Fruit fly (Drosophila melanogaster) whole organism, prepupa: ENCODE data around the gene Mekk1.
A peak's percentile ranks its signal among the peaks of the same experiment; 100 is the strongest.

Experiments used
- Blimp-1 ChIP-seq: fragments of 200-800 bp; sonication (Bioruptor generic); optimal IDR thresholded peaks from 3 replicates; lab custom pipeline; 2017; ENCODE audit warnings: missing biosample characterization, missing genetic modification characterization, mild to moderate bottlenecking, moderate library complexity, missing genetic modification reagents
- CG10669 ChIP-seq: fragments of 200-800 bp; sonication (Bioruptor generic); optimal IDR thresholded peaks from 3 replicates; lab custom pipeline; 2018; ENCODE audit warnings: missing biosample characterization, mild to moderate bottlenecking, missing genetic modification characterization, moderate library complexity
- CG11294 ChIP-seq: fragments of 200-800 bp; sonication (Bioruptor generic); IDR thresholded peaks from 2 replicates; pipeline ENCODE4 v1.3.6; 2022; ENCODE audit warnings: missing biosample characterization, missing genetic modification characterization
- CG11902 ChIP-seq: fragments of 200-800 bp; sonication (Bioruptor generic); optimal IDR thresholded peaks from 3 replicates; lab custom pipeline; 2016; ENCODE audit warnings: missing biosample characterization, missing genetic modification characterization
- CG1621 ChIP-seq: fragments of 200-800 bp; sonication (Bioruptor generic); optimal IDR thresholded peaks from 3 replicates; lab custom pipeline; 2018; ENCODE audit warnings: missing biosample characterization, mild to moderate bottlenecking, missing genetic modification characterization
- CG16779 ChIP-seq: fragments of 200-800 bp; sonication (Bioruptor generic); optimal IDR thresholded peaks from 3 replicates; lab custom pipeline; 2017; ENCODE audit warnings: missing biosample characterization, mild to moderate bottlenecking, missing genetic modification characterization
- CG34406 ChIP-seq: fragments of 200-800 bp; sonication (Bioruptor generic); optimal IDR thresholded peaks from 3 replicates; lab custom pipeline; 2016; ENCODE audit warnings: missing biosample characterization, missing genetic modification characterization
- CG4318 ChIP-seq: fragments of 200-800 bp; sonication (Bioruptor generic); optimal IDR thresholded peaks from 3 replicates; lab custom pipeline; 2017; ENCODE audit warnings: missing biosample characterization, mild to moderate bottlenecking, missing genetic modification characterization
- CG6163 ChIP-seq: fragments of 200-800 bp; sonication (Bioruptor generic); IDR thresholded peaks from 3 replicates; pipeline ENCODE4 v1.3.6; 2022; ENCODE audit warnings: missing biosample characterization, missing genetic modification characterization
- CG6792 ChIP-seq: fragments of 200-800 bp; sonication (Bioruptor generic); optimal IDR thresholded peaks from 3 replicates; lab custom pipeline; 2016; ENCODE audit warnings: missing biosample characterization, missing genetic modification characterization
- CG6808 ChIP-seq: fragments of 200-800 bp; sonication (Bioruptor generic); optimal IDR thresholded peaks from 3 replicates; lab custom pipeline; 2017; ENCODE audit warnings: missing biosample characterization, missing genetic modification characterization, mild to moderate bottlenecking, moderate library complexity, missing genetic modification reagents
- CG6854 ChIP-seq: fragments of 200-800 bp; sonication (Bioruptor generic); optimal IDR thresholded peaks from 2 replicates; lab custom pipeline; 2017; ENCODE audit warnings: missing biosample characterization, mild to moderate bottlenecking, missing genetic modification characterization
- CG7368 ChIP-seq: fragments of 200-800 bp; sonication (Bioruptor generic); optimal IDR thresholded peaks from 3 replicates; lab custom pipeline; 2016; ENCODE audit warnings: missing biosample characterization, missing genetic modification characterization
- CG8119 ChIP-seq: fragments of 200-800 bp; sonication (Bioruptor generic); IDR thresholded peaks from 3 replicates; pipeline ENCODE4 v1.3.6; 2022; ENCODE audit warnings: missing biosample characterization, missing genetic modification characterization
- CG8319 ChIP-seq: fragments of 200-800 bp; sonication (Bioruptor generic); optimal IDR thresholded peaks from 3 replicates; lab custom pipeline; 2016; ENCODE audit warnings: missing biosample characterization, missing genetic modification characterization
- CG8632 ChIP-seq: fragments of 200-800 bp; sonication (Bioruptor generic); optimal IDR thresholded peaks from 3 replicates; lab custom pipeline; 2016; ENCODE audit warnings: missing biosample characterization, missing genetic modification characterization
- CG9139 ChIP-seq: fragments of 200-800 bp; sonication (Bioruptor generic); optimal IDR thresholded peaks from 3 replicates; lab custom pipeline; 2017; ENCODE audit warnings: missing biosample characterization, mild to moderate bottlenecking, missing genetic modification characterization
- Eip75B ChIP-seq: fragments of 200-800 bp; sonication (Bioruptor generic); optimal IDR thresholded peaks from 3 replicates; lab custom pipeline; 2016; ENCODE audit warnings: missing biosample characterization, missing genetic modification characterization
- Eip78C ChIP-seq: fragments of 200-800 bp; sonication (Bioruptor generic); peaks from one replicate; lab custom pipeline; 2016; ENCODE audit warnings: missing biosample characterization, missing genetic modification characterization
- Eip93F ChIP-seq: fragments of 200-800 bp; sonication (Bioruptor generic); optimal IDR thresholded peaks from 2 replicates; lab custom pipeline; 2016; ENCODE audit warnings: missing biosample characterization, mild to moderate bottlenecking, missing genetic modification characterization
- Ets21C ChIP-seq: fragments of 200-800 bp; sonication (Bioruptor generic); optimal IDR thresholded peaks from 3 replicates; lab custom pipeline; 2016; ENCODE audit warnings: missing biosample characterization, missing genetic modification characterization
- Ets96B ChIP-seq: fragments of 200-800 bp; optimal IDR thresholded peaks from 2 replicates; lab custom pipeline; 2019; ENCODE audit warnings: missing biosample characterization, mild to moderate bottlenecking, missing genetic modification characterization, moderate library complexity
- Gug ChIP-seq: fragments of 200-800 bp; sonication (Bioruptor generic); IDR thresholded peaks from 2 replicates; pipeline ENCODE4 v1.3.6; 2022; ENCODE audit warnings: missing biosample characterization, missing genetic modification characterization
- Hr39 ChIP-seq: fragments of 200-800 bp; sonication (Bioruptor generic); optimal IDR thresholded peaks from 2 replicates; lab custom pipeline; 2016; ENCODE audit warnings: missing biosample characterization, missing genetic modification characterization
- Hr4 ChIP-seq: fragments of 200-800 bp; sonication (Bioruptor generic); optimal IDR thresholded peaks from 3 replicates; lab custom pipeline; 2016; ENCODE audit warnings: missing biosample characterization, missing genetic modification characterization
- Met ChIP-seq: fragments of 200-800 bp; sonication (Bioruptor generic); optimal IDR thresholded peaks from 3 replicates; lab custom pipeline; 2016; ENCODE audit warnings: missing biosample characterization, missing genetic modification characterization
- OdsH ChIP-seq: fragments of 200-800 bp; sonication (Bioruptor generic); optimal IDR thresholded peaks from 3 replicates; lab custom pipeline; 2016; ENCODE audit warnings: missing biosample characterization, missing genetic modification characterization
- Smox ChIP-seq: fragments of 200-800 bp; sonication (Bioruptor generic); optimal IDR thresholded peaks from 3 replicates; lab custom pipeline; 2016; ENCODE audit warnings: missing biosample characterization, missing genetic modification characterization
- Sox102F ChIP-seq: fragments of 200-800 bp; sonication (Bioruptor generic); optimal IDR thresholded peaks from 2 replicates; lab custom pipeline; 2016; ENCODE audit warnings: missing biosample characterization, mild to moderate bottlenecking, missing genetic modification characterization
- Sox14 ChIP-seq: fragments of 200-800 bp; sonication (Bioruptor generic); optimal IDR thresholded peaks from 3 replicates; lab custom pipeline; 2016; ENCODE audit warnings: missing biosample characterization, missing genetic modification characterization
- cyc ChIP-seq: fragments of 200-800 bp; sonication (Bioruptor generic); optimal IDR thresholded peaks from 3 replicates; lab custom pipeline; 2016; ENCODE audit warnings: missing biosample characterization, missing genetic modification characterization
- dsx ChIP-seq: fragments of 200-800 bp; optimal IDR thresholded peaks from 3 replicates; lab custom pipeline; 2019; ENCODE audit warnings: missing biosample characterization, mild to moderate bottlenecking, missing genetic modification characterization, moderate library complexity; ENCODE audit not compliant: poor library complexity, severe bottlenecking
- eg ChIP-seq: fragments of 200-800 bp; sonication (Bioruptor generic); IDR thresholded peaks from 3 replicates; pipeline ENCODE4 v1.3.6; 2022; ENCODE audit warnings: missing biosample characterization, missing genetic modification characterization
- esn ChIP-seq: fragments of 200-800 bp; sonication (Bioruptor generic); optimal IDR thresholded peaks from 2 replicates; lab custom pipeline; 2016; ENCODE audit warnings: missing biosample characterization, mild to moderate bottlenecking, missing genetic modification characterization, moderate library complexity
- fd59A ChIP-seq: fragments of 200-800 bp; sonication (Bioruptor generic); optimal IDR thresholded peaks from 2 replicates; lab custom pipeline; 2017; ENCODE audit warnings: missing biosample characterization, mild to moderate bottlenecking, missing genetic modification characterization, missing genetic modification reagents
- fd85E ChIP-seq: fragments of 200-800 bp; sonication (Bioruptor generic); optimal IDR thresholded peaks from 3 replicates; lab custom pipeline; 2016; ENCODE audit warnings: missing biosample characterization, missing genetic modification characterization
- fkh ChIP-seq: fragments of 200-800 bp; sonication (Bioruptor generic); optimal IDR thresholded peaks from 3 replicates; lab custom pipeline; 2017; ENCODE audit warnings: missing biosample characterization, mild to moderate bottlenecking, missing genetic modification characterization, moderate library complexity
- lz ChIP-seq: fragments of 200-800 bp; sonication (Bioruptor generic); optimal IDR thresholded peaks from 3 replicates; lab custom pipeline; 2016; ENCODE audit warnings: missing biosample characterization, missing genetic modification characterization
- net ChIP-seq: fragments of 200-800 bp; sonication (Bioruptor generic); optimal IDR thresholded peaks from 3 replicates; lab custom pipeline; 2016; ENCODE audit warnings: missing biosample characterization, missing genetic modification characterization
- pdm3 ChIP-seq: fragments of 200-800 bp; sonication (Bioruptor generic); optimal IDR thresholded peaks from 3 replicates; lab custom pipeline; 2016; ENCODE audit warnings: missing biosample characterization, missing genetic modification characterization
- salr ChIP-seq, 2 experiments: fragments of 200-800 bp; sonication (Bioruptor generic); optimal IDR thresholded peaks; 3 replicates each; lab custom pipeline; 2016 to 2018; ENCODE audit warnings: missing biosample characterization in 2 of 2, missing genetic modification characterization in 2 of 2, mild to moderate bottlenecking in 1 of 2
- spab ChIP-seq: fragments of 200-800 bp; sonication (Bioruptor generic); optimal IDR thresholded peaks from 2 replicates; lab custom pipeline; 2017; ENCODE audit warnings: missing biosample characterization, mild to moderate bottlenecking, missing genetic modification characterization, missing genetic modification reagents
- ss ChIP-seq, 2 experiments: fragments of 200-800 bp; sonication (Bioruptor generic); optimal IDR thresholded peaks; 2 replicates in 1 of 2; 3 replicates in 1 of 2; lab custom pipeline; 2017 to 2018; ENCODE audit warnings: mild to moderate bottlenecking in 2 of 2, missing biosample characterization in 2 of 2, missing genetic modification characterization in 2 of 2, moderate library complexity in 1 of 2
- svp ChIP-seq: fragments of 200-800 bp; sonication (Bioruptor generic); peaks from one replicate; lab custom pipeline; 2016; ENCODE audit warnings: missing biosample characterization, missing genetic modification characterization
- topi ChIP-seq: fragments of 200-800 bp; sonication (Bioruptor generic); optimal IDR thresholded peaks from 3 replicates; lab custom pipeline; 2016; ENCODE audit warnings: missing biosample characterization, missing genetic modification characterization
- vri ChIP-seq: fragments of 200-800 bp; sonication (Bioruptor generic); optimal IDR thresholded peaks from 3 replicates; lab custom pipeline; 2016; ENCODE audit warnings: missing biosample characterization, mild to moderate bottlenecking, missing genetic modification characterization

Gene Mekk1

dm6 chr3R:18788365-18789147 lies 45.2 kb upstream of the Mekk1 start (continued):
- TF ChIP-seq spab (GFP tag; lab: Kevin White, UChicago) (peak; percentile 79), ss (GFP tag; optimal IDR thresholded peaks at IDR 0.05; lab: Kevin White, UChicago) (peak; percentile 59 to 76), Ets96B (tag; lab: Kevin White, UChicago) (peak; percentile 89), CG10669 (peak; percentile 82), CG8319 (GFP tag; lab: Kevin White, UChicago) (peak; percentile 62), fd85E (GFP tag; lab: Kevin White, UChicago) (no peak), Hr39 (peak; percentile 89), lz (GFP tag; lab: Kevin White, UChicago) (peak; percentile 88), OdsH (GFP tag; lab: Kevin White, UChicago) (peak; percentile 80), CG6808 (peak; percentile 84), Ets21C (peak; percentile 79), CG4318 (GFP tag; lab: Kevin White, UChicago) (peak; percentile 70), CG11294 (GFP tag; lab: Robert Waterston, UW) (peak; percentile 54; the same call in 1 of the 2 replicates), svp (GFP tag; lab: Kevin White, UChicago) (peak; percentile 93), CG8119 (GFP tag; lab: Robert Waterston, UW) (peak; percentile 86), Met (peak; percentile 93), eg (GFP tag; lab: Robert Waterston, UW) (peak; percentile 80), Sox102F (GFP tag; lab: Kevin White, UChicago) (peak; percentile 86), Eip93F (GFP tag; lab: Kevin White, UChicago) (no peak), CG16779 (peak; percentile 14), Blimp-1 (GFP tag; lab: Kevin White, UChicago) (peak; percentile 69), CG6163 (GFP tag; lab: Robert Waterston, UW) (peak; percentile 93), CG6854 (GFP tag; lab: Kevin White, UChicago) (peak; percentile 72), dsx (GFP tag; lab: Kevin White, UChicago) (peak; percentile 61), CG34406 (GFP tag; lab: Kevin White, UChicago) (peak; percentile 73), Smox (GFP tag; lab: Kevin White, UChicago) (peak; percentile 86), CG11902 (peak; percentile 72), cyc (GFP tag; lab: Kevin White, UChicago) (peak; percentile 94), vri (GFP tag; lab: Kevin White, UChicago) (peak; percentile 85), esn (GFP tag; lab: Kevin White, UChicago) (peak; percentile 91), Gug (GFP tag; lab: Robert Waterston, UW) (peak; percentile 80), CG9139 (GFP tag; lab: Kevin White, UChicago) (peak; percentile 64), CG1621 (tag; lab: Kevin White, UChicago) (peak; percentile 76), net (GFP tag; lab: Kevin White, UChicago) (peak; percentile 76), Hr4 (GFP tag; lab: Kevin White, UChicago) (peak; percentile 74)

dm6 chr3R:18787237-18787636 lies 43.8 kb upstream of the Mekk1 start:
- TF ChIP-seq Sox14 (GFP tag; lab: Kevin White, UChicago): peak; percentile 19
- peak; percentile 51 for TF ChIP-seq dsx (GFP tag; lab: Kevin White, UChicago)
- TF ChIP-seq CG6792 (GFP tag; lab: Kevin White, UChicago): peak; percentile 26
- TF ChIP-seq Eip75B (GFP tag; lab: Kevin White, UChicago): peak; percentile 38
- no peak for TF ChIP-seq CG34406 (GFP tag; lab: Kevin White, UChicago)
- peak; percentile 63 for TF ChIP-seq spab (GFP tag; lab: Kevin White, UChicago)
- TF ChIP-seq CG11294 (GFP tag; lab: Robert Waterston, UW): no peak; the same call in 1 of the 2 replicates
- TF ChIP-seq CG16779: no peak
- peak; percentile 79 for TF ChIP-seq CG6808
- TF ChIP-seq Smox (GFP tag; lab: Kevin White, UChicago): peak; percentile 30
- peak; percentile 81 for TF ChIP-seq Ets96B (tag; lab: Kevin White, UChicago)
- TF ChIP-seq pdm3 (GFP tag; lab: Kevin White, UChicago): peak; percentile 36
- peak; percentile 49 for TF ChIP-seq CG11902
- peak; percentile 72 for TF ChIP-seq CG8319 (GFP tag; lab: Kevin White, UChicago)
- TF ChIP-seq lz (GFP tag; lab: Kevin White, UChicago): peak; percentile 30
- TF ChIP-seq CG7368 (GFP tag; lab: Kevin White, UChicago): peak; percentile 68
- TF ChIP-seq fd85E (GFP tag; lab: Kevin White, UChicago): peak; percentile 9
- no peak for TF ChIP-seq fkh
- TF ChIP-seq CG8632 (GFP tag; lab: Kevin White, UChicago): no peak
- TF ChIP-seq Met: peak; percentile 54
- TF ChIP-seq Eip93F (GFP tag; lab: Kevin White, UChicago): no peak
- TF ChIP-seq net (GFP tag; lab: Kevin White, UChicago): no peak
- TF ChIP-seq Eip78C (GFP tag; lab: Kevin White, UChicago): peak; percentile 88
- peak in 1 of 2 experiments; percentile 30 for TF ChIP-seq salr (GFP tag; optimal IDR thresholded peaks at IDR 0.05; lab: Kevin White, UChicago)
- peak; percentile 74 for TF ChIP-seq topi (GFP tag; lab: Kevin White, UChicago)
- no peak for TF ChIP-seq fd59A
- TF ChIP-seq eg (GFP tag; lab: Robert Waterston, UW): peak; percentile 63
